Fruit fly (Drosophila melanogaster): ENCODE data around the gene CG31523.

The CG31523 gene

dm6 chr3R:4428585-4429464 is 50.2 kb downstream of the CG31523 start, which contains the start of gene srl (continued):
- peak; percentile 11 for TF ChIP-seq MTF-1 (GFP tag; optimal IDR thresholded peaks at IDR 0.05; ENCODE audit: borderline replicate concordance)
- TF ChIP-seq CG12071 (GFP tag; optimal IDR thresholded peaks at IDR 0.05) = no peak
- no peak for TF ChIP-seq NC2α (GFP tag; optimal IDR thresholded peaks at IDR 0.05)
- TF ChIP-seq cato (GFP tag; optimal IDR thresholded peaks at IDR 0.05; ENCODE audit: borderline replicate concordance) = no peak
- TF ChIP-seq dimm (GFP tag; IDR thresholded peaks at IDR 0.05) = no peak
- TF ChIP-seq CG11398 (GFP tag; optimal IDR thresholded peaks at IDR 0.05) = no peak
- peak; percentile 8 for TF ChIP-seq CG10979 (tag; optimal IDR thresholded peaks at IDR 0.05)
- no peak for TF ChIP-seq CG1792 (GFP tag; optimal IDR thresholded peaks at IDR 0.05)
- TF ChIP-seq tio (GFP tag; optimal IDR thresholded peaks at IDR 0.05) = no peak
- no peak for TF ChIP-seq sim (GFP tag; IDR thresholded peaks at IDR 0.05)
- no peak for TF ChIP-seq CG4820 (GFP tag; optimal IDR thresholded peaks at IDR 0.05)
- TF ChIP-seq CG10565 (GFP tag; optimal IDR thresholded peaks at IDR 0.05) = no peak
- TF ChIP-seq CG14050 (GFP tag; IDR thresholded peaks at IDR 0.05) = no peak
- TF ChIP-seq CG32767 (GFP tag; IDR thresholded peaks at IDR 0.05) = no peak
- no peak for TF ChIP-seq prd (optimal IDR thresholded peaks at IDR 0.05)
- no peak for TF ChIP-seq prd (GFP tag; IDR thresholded peaks at IDR 0.05)
- no peak for TF ChIP-seq CG10147 (GFP tag; optimal IDR thresholded peaks at IDR 0.05)
- no peak for TF ChIP-seq Nf-YB (GFP tag; optimal IDR thresholded peaks at IDR 0.05)
- 0 out of 2 replicates have a peak, but pooled peaks have one; percentile 25 for TF ChIP-seq Bgb (GFP tag; IDR thresholded peaks at IDR 0.05; ENCODE audit: partially characterized antibody)
- no peak for TF ChIP-seq CG12942 (GFP tag; optimal IDR thresholded peaks at IDR 0.05)
- peak; percentile 85 for TF ChIP-seq cg (GFP tag; optimal IDR thresholded peaks at IDR 0.05)
- TF ChIP-seq NFAT (GFP tag; IDR thresholded peaks at IDR 0.05) = no peak
- TF ChIP-seq bab2 (GFP tag; optimal IDR thresholded peaks at IDR 0.05) = no peak
- no peak for TF ChIP-seq kay (GFP tag; optimal IDR thresholded peaks at IDR 0.05)
- TF ChIP-seq CG18619 (GFP tag; optimal IDR thresholded peaks at IDR 0.05) = no peak
- TF ChIP-seq CG15696 (tag; optimal IDR thresholded peaks at IDR 0.05) = no peak
- TF ChIP-seq CTCF (GFP tag; optimal IDR thresholded peaks at IDR 0.05) = peak; percentile 4
- TF ChIP-seq Tbp (GFP tag; optimal IDR thresholded peaks at IDR 0.05) = peak; percentile 87
- TF ChIP-seq slou (GFP tag; optimal IDR thresholded peaks at IDR 0.05) = no peak
- TF ChIP-seq fu2 (GFP tag; optimal IDR thresholded peaks at IDR 0.05) = no peak
- TF ChIP-seq chn (GFP tag; optimal IDR thresholded peaks at IDR 0.05) = no peak
- peak; percentile 86 for TF ChIP-seq ftz-f1 (GFP tag; optimal IDR thresholded peaks at IDR 0.05)
- no peak for TF ChIP-seq caup (GFP tag; optimal IDR thresholded peaks at IDR 0.05; ENCODE audit: severe bottlenecking)
- TF ChIP-seq CG11093 (GFP tag; IDR thresholded peaks at IDR 0.05) = no peak
- peak; percentile 9 for TF ChIP-seq CG3995 (GFP tag; optimal IDR thresholded peaks at IDR 0.05)
- no peak for TF ChIP-seq CG11247 (GFP tag; IDR thresholded peaks at IDR 0.05)
- TF ChIP-seq dmrt11E (tag; optimal IDR thresholded peaks at IDR 0.05) = no peak
- no peak for TF ChIP-seq ash1 (GFP tag; optimal IDR thresholded peaks at IDR 0.05)
- no peak for TF ChIP-seq ind (GFP tag; optimal IDR thresholded peaks at IDR 0.05)
- no peak for TF ChIP-seq trh (GFP tag; optimal IDR thresholded peaks at IDR 0.05)
- no peak for TF ChIP-seq insv (GFP tag; optimal IDR thresholded peaks at IDR 0.05)
- TF ChIP-seq CG10366 (GFP tag; IDR thresholded peaks at IDR 0.05) = no peak
- TF ChIP-seq kni (GFP tag; optimal IDR thresholded peaks at IDR 0.05) = no peak
- TF ChIP-seq Eip74EF (GFP tag; optimal IDR thresholded peaks at IDR 0.05) = no peak
- TF ChIP-seq CG31388 (GFP tag; optimal IDR thresholded peaks at IDR 0.05) = no peak
- TF ChIP-seq toy (GFP tag; IDR thresholded peaks at IDR 0.05) = no peak
- TF ChIP-seq usp (GFP tag; optimal IDR thresholded peaks at IDR 0.05) = no peak
- TF ChIP-seq Abd-B (GFP tag; optimal IDR thresholded peaks at IDR 0.05) = no peak
- TF ChIP-seq Mes4 (GFP tag; optimal IDR thresholded peaks at IDR 0.05) = no peak
- TF ChIP-seq luna (GFP tag; optimal IDR thresholded peaks at IDR 0.05) = no peak
- no peak for TF ChIP-seq CG7372 (GFP tag; IDR thresholded peaks at IDR 0.05)
